Fruit fly (Drosophila melanogaster) ovary, adult (tissue): ENCODE measurements around the gene Tom70.
"Not testable (repeated sequence)": the region's sequence is repeated elsewhere in the genome, so short reads cannot be mapped to it uniquely, and the experiment has no call there.

Experiments
- CG17801 ChIP-seq: fragments of 200-800 bp; optimal IDR thresholded peaks from 2 replicates; lab custom pipeline; 2019; ENCODE audit warnings: missing biosample characterization, mild to moderate bottlenecking, missing genetic modification characterization, moderate library complexity; ENCODE audit not compliant: partially characterized antibody

The Tom70 gene

dm6 chr2L:12002922-12003791, 35.2 kb downstream of the Tom70 start:
- no peak for TF ChIP-seq CG17801 (GFP tag; lab: Kevin White, UChicago)

dm6 chr2L:12002051-12002450, 36.3 kb downstream of the Tom70 start, which contains the start of gene Hacd1:
TSS of gene Hacd1 (minus strand) at chr2L:12002266.
- peak; percentile 44 for TF ChIP-seq CG17801 (GFP tag; lab: Kevin White, UChicago)

- no peak for TF ChIP-seq CG17801 (GFP tag; lab: Kevin White, UChicago)
Measured at dm6 chr2L:12001132-12001531, 37.2 kb downstream of the Tom70 start.

- TF ChIP-seq CG17801 (GFP tag; lab: Kevin White, UChicago): not testable (repeated sequence)
Measured at dm6 chr2L:11999240-11999704, 39.0 kb downstream of the Tom70 start, which contains the start of the genes CG18787 and Nfs1. TSS of gene CG18787 (minus strand) at chr2L:11999340. TSS of gene Nfs1 (plus strand) at chr2L:11999654.

dm6 chr2L:11996509-11996908, 41.8 kb downstream of the Tom70 start, which contains the start of gene Ada1-1:
TSS of gene Ada1-1 (plus strand) at chr2L:11996809.
- not testable (repeated sequence) for TF ChIP-seq CG17801 (GFP tag; lab: Kevin White, UChicago)

- TF ChIP-seq CG17801 (GFP tag; lab: Kevin White, UChicago): not testable (repeated sequence)
Measured at dm6 chr2L:11995332-11995790, 43.0 kb downstream of the Tom70 start, which contains the start of the genes CG18789 and Qtzl. TSS of gene CG18789 (minus strand) at chr2L:11995432. TSS of gene Qtzl (plus strand) at chr2L:11995740.

- TF ChIP-seq CG17801 (GFP tag; lab: Kevin White, UChicago): not testable (repeated sequence)
Measured at dm6 chr2L:11992602-11993001, 45.7 kb downstream of the Tom70 start, which contains the start of gene Ada1-2. TSS of gene Ada1-2 (plus strand) at chr2L:11992902.

dm6 chr2L:11990458-11991065, 47.7 kb downstream of the Tom70 start, which contains the start of gene escl:
TSS of gene escl (plus strand) at chr2L:11990927.
- TF ChIP-seq CG17801 (GFP tag; lab: Kevin White, UChicago): no peak

- no peak for TF ChIP-seq CG17801 (GFP tag; lab: Kevin White, UChicago)
Measured at dm6 chr2L:11989729-11990128, 48.6 kb downstream of the Tom70 start, which contains the start of the genes zuc and dgt2. TSS of gene zuc (minus strand) at chr2L:11989882. TSS of gene dgt2 (plus strand) at chr2L:11989936.

dm6 chr2L:11989210-11989609, 49.1 kb downstream of the Tom70 start:
- no peak for TF ChIP-seq CG17801 (GFP tag; lab: Kevin White, UChicago)

dm6 chr2L:11987945-11988344, 50.4 kb downstream of the Tom70 start, which contains the start of the genes CG6686 and CG34163:
TSS of gene CG6686 (minus strand) at chr2L:11988039.
TSS of gene CG34163 (plus strand) at chr2L:11988270.
- TF ChIP-seq CG17801 (GFP tag; lab: Kevin White, UChicago): peak; percentile 2
